Worm (Caenorhabditis elegans): ENCODE results near the gene tag-342.

ce11 chrIII:9476564-9476963 lies 8.6 kb downstream of the tag-342 start:
- TF ChIP-seq him-1 (tag; optimal IDR thresholded peaks at IDR 0.05): no peak
- TF ChIP-seq dao-5 (tag; optimal IDR thresholded peaks at IDR 0.05): no peak
- no peak for TF ChIP-seq W03F9.2 (tag; optimal IDR thresholded peaks at IDR 0.05)
